Worm (Caenorhabditis elegans): ENCODE data around the gene wht-8.
A peak's percentile ranks its signal among the peaks of the same experiment; 100 is the strongest.

DNA sequence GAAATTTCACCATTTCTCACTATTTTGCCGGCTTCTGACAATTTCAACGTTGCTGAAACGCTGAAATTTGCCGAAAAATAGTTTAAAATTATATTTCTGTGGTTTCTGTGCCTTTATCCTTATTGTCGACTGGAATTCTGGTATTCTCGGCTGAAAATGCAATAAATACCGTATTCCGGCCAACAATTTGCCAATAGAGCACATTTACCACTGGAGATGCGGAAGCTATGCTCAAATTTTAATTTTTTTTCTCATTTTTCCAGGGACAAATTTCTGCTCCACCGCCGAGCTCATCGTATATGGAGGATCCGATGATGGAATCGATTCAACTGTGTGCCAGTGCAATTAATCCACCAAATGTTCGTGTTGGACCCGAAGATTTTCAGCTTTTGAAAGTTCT lies 28.0 kb downstream of the wht-8 start:
- no peak for TF ChIP-seq ama-1 (optimal IDR thresholded peaks at IDR 0.05)
- no peak for TF ChIP-seq ama-1 (GFP tag; optimal IDR thresholded peaks at IDR 0.05)
- TF ChIP-seq nhr-90 (tag; optimal IDR thresholded peaks at IDR 0.05) = no peak
- no peak for TF ChIP-seq xnd-1 (tag; optimal IDR thresholded peaks at IDR 0.05)
- no peak for TF ChIP-seq pha-4 (tag; optimal IDR thresholded peaks at IDR 0.05)
- TF ChIP-seq lag-1 (GFP tag; IDR thresholded peaks at IDR 0.05) = no peak
- no peak for TF ChIP-seq aptf-2 (GFP tag; conservative IDR thresholded peaks at IDR 0.05)
- no peak for TF ChIP-seq mes-4 (tag; optimal IDR thresholded peaks at IDR 0.05)
- TF ChIP-seq madf-10 (tag; optimal IDR thresholded peaks at IDR 0.05) = no peak
- 0 out of 2 replicates have a peak, but pooled peaks have one; percentile 22 for TF ChIP-seq ekl-4 (GFP tag; IDR thresholded peaks at IDR 0.05)
- no peak for TF ChIP-seq mcd-1 (GFP tag; IDR thresholded peaks at IDR 0.05)

Data from whole organism, young adult.